Worm (Caenorhabditis elegans) whole organism, L4 larva: ENCODE measurements around the gene cav-2.

Experiments
- F26F4.8 ChIP-seq: fragments of 200-800 bp; sonication (Bioruptor generic); conservative IDR thresholded peaks from 2 replicates; pipeline ENCODE4 v1.3.6; 2022; ENCODE audit warnings: missing genetic modification characterization, missing compliant biosample characterization
- F37D6.2 ChIP-seq: sonication (generic microtip); optimal IDR thresholded peaks from 2 replicates; lab custom pipeline; 2016; ENCODE audit warnings: mild to moderate bottlenecking, missing genetic modification characterization, missing compliant biosample characterization
- F44E2.7 ChIP-seq: fragments of 200-800 bp; sonication (Bioruptor generic); IDR thresholded peaks from 2 replicates; pipeline ENCODE4 v2.1.2; 2022; ENCODE audit warnings: missing genetic modification characterization, missing compliant biosample characterization
- T20F7.1 ChIP-seq: fragments of 200-800 bp; sonication (Bioruptor generic); optimal IDR thresholded peaks from 2 replicates; lab custom pipeline; 2018; ENCODE audit warnings: mild to moderate bottlenecking, missing genetic modification characterization, missing compliant biosample characterization
- T26A8.4 ChIP-seq: fragments of 200-800 bp; sonication (Bioruptor generic); IDR thresholded peaks from 2 replicates; pipeline ENCODE4 v1.3.6; 2022; ENCODE audit warnings: missing genetic modification characterization, missing compliant biosample characterization
- ZK546.5 ChIP-seq, 2 experiments: sonication (generic microtip); optimal IDR thresholded peaks; 2 replicates each; lab custom pipeline; 2017; ENCODE audit warnings: missing biosample characterization in 2 of 2, missing genetic modification characterization in 2 of 2
- aha-1 ChIP-seq: fragments of 150-350 bp; peaks from one replicate; lab custom pipeline; 2014; ENCODE audit warnings: missing biosample characterization, missing genetic modification characterization
- aly-2 ChIP-seq: sonication (generic microtip); optimal IDR thresholded peaks from 2 replicates; lab custom pipeline; 2018; ENCODE audit warnings: missing biosample characterization, missing genetic modification characterization
- ama-1 ChIP-seq: fragments of 150-350 bp; optimal IDR thresholded peaks from 2 replicates; lab custom pipeline; 2014; ENCODE audit warnings: inconsistent platforms, mixed read lengths
- attf-4 ChIP-seq: sonication (generic microtip); optimal IDR thresholded peaks from 3 replicates; lab custom pipeline; 2017; ENCODE audit warnings: missing biosample characterization, missing genetic modification characterization
- ceh-28 ChIP-seq: fragments of 150-350 bp; optimal IDR thresholded peaks from 2 replicates; lab custom pipeline; 2014; ENCODE audit warnings: missing biosample characterization, missing genetic modification reagents, missing genetic modification characterization
- ceh-32 ChIP-seq: sonication (generic microtip); optimal IDR thresholded peaks from 2 replicates; lab custom pipeline; 2016; ENCODE audit warnings: mild to moderate bottlenecking, missing genetic modification characterization, missing compliant biosample characterization; ENCODE audit not compliant: poor library complexity
- daf-16 ChIP-seq, 3 experiments: sonication (generic microtip); optimal IDR thresholded peaks; 2 replicates each; lab custom pipeline; 2016 to 2017; ENCODE audit warnings: missing genetic modification characterization in 3 of 3, missing genetic modification reagents in 3 of 3, mild to moderate bottlenecking in 2 of 3, missing compliant biosample characterization in 2 of 3, missing biosample characterization in 1 of 3, moderate library complexity in 1 of 3
- daf-8 ChIP-seq: fragments of 200-800 bp; sonication (Bioruptor generic); IDR thresholded peaks from 2 replicates; pipeline ENCODE4 v1.3.6; 2022; ENCODE audit warnings: missing genetic modification characterization, missing compliant biosample characterization
- dmd-9 ChIP-seq: fragments of 200-800 bp; sonication (Bioruptor generic); IDR thresholded peaks from 2 replicates; pipeline ENCODE4 v1.3.6; 2022; ENCODE audit warnings: missing genetic modification reagents, missing genetic modification characterization, missing compliant biosample characterization
- dve-1 ChIP-seq: sonication (generic microtip); optimal IDR thresholded peaks from 2 replicates; lab custom pipeline; 2017; ENCODE audit warnings: antibody characterized with exemption, mild to moderate bottlenecking, missing genetic modification characterization, missing compliant biosample characterization; ENCODE audit not compliant: insufficient read depth
- egl-27 ChIP-seq: sonication (generic microtip); optimal IDR thresholded peaks from 3 replicates; lab custom pipeline; 2017; ENCODE audit warnings: missing biosample characterization, missing genetic modification reagents, missing genetic modification characterization
- fos-1 ChIP-seq: fragments of 150-350 bp; optimal IDR thresholded peaks from 2 replicates; lab custom pipeline; 2014; ENCODE audit warnings: missing biosample characterization, missing genetic modification characterization
- hif-1 ChIP-seq, 2 experiments: sonication (generic microtip); optimal IDR thresholded peaks; 2 replicates each; lab custom pipeline; 2016 to 2017; ENCODE audit warnings: missing compliant biosample characterization in 2 of 2, missing genetic modification characterization in 2 of 2, missing genetic modification reagents in 2 of 2, missing genotype in 2 of 2, mild to moderate bottlenecking in 1 of 2
- hlh-11 ChIP-seq: fragments of 200-800 bp; sonication (Bioruptor generic); optimal IDR thresholded peaks from 2 replicates; lab custom pipeline; 2018; ENCODE audit warnings: mild to moderate bottlenecking, missing genetic modification characterization, missing compliant biosample characterization
- hmg-1.1 ChIP-seq: fragments of 200-800 bp; sonication (Bioruptor generic); IDR thresholded peaks from 2 replicates; pipeline ENCODE4 v1.3.6; 2022; ENCODE audit warnings: missing genetic modification reagents, missing genetic modification characterization, missing compliant biosample characterization
- jun-1 ChIP-seq: fragments of 150-350 bp; optimal IDR thresholded peaks from 2 replicates; lab custom pipeline; 2014; ENCODE audit warnings: missing biosample characterization, missing genetic modification reagents, missing genetic modification characterization
- lim-7 ChIP-seq: fragments of 200-800 bp; sonication (Bioruptor generic); IDR thresholded peaks from 2 replicates; pipeline ENCODE4 v1.3.6; 2022; ENCODE audit warnings: missing genetic modification characterization, missing compliant biosample characterization
- lin-15B ChIP-seq: fragments of 150-350 bp; sonication (generic microtip); optimal IDR thresholded peaks from 3 replicates; lab custom pipeline; 2014; ENCODE audit warnings: missing biosample characterization, missing genetic modification characterization
- lin-29 ChIP-seq: fragments of 200-800 bp; sonication (Bioruptor generic); IDR thresholded peaks from 2 replicates; pipeline ENCODE4 v1.3.6; 2022; ENCODE audit warnings: missing genetic modification reagents, missing genetic modification characterization, missing compliant biosample characterization
- lin-38 ChIP-seq: fragments of 200-800 bp; sonication (Bioruptor generic); IDR thresholded peaks from 2 replicates; pipeline ENCODE4 v1.3.6; 2022; ENCODE audit warnings: missing genetic modification reagents, missing genetic modification characterization, missing compliant biosample characterization
- lir-3 ChIP-seq: sonication (generic microtip); optimal IDR thresholded peaks from 2 replicates; lab custom pipeline; 2016; ENCODE audit warnings: mild to moderate bottlenecking, missing genetic modification characterization, missing compliant biosample characterization
- madf-9 ChIP-seq: fragments of 200-800 bp; sonication (Bioruptor generic); conservative IDR thresholded peaks from 2 replicates; pipeline ENCODE4 v1.3.6; 2022; ENCODE audit warnings: missing genetic modification reagents, missing genetic modification characterization, missing compliant biosample characterization
- mdl-1 ChIP-seq, 2 experiments: fragments of 150-350 bp in 1 of 2; sonication (generic microtip) in 1 of 2; optimal IDR thresholded peaks; 2 replicates each; lab custom pipeline; 2014 to 2017; ENCODE audit warnings: missing biosample characterization in 2 of 2, missing genetic modification characterization in 2 of 2
- mep-1 ChIP-seq: fragments of 150-350 bp; sonication (generic microtip); optimal IDR thresholded peaks from 3 replicates; lab custom pipeline; 2014; ENCODE audit warnings: missing biosample characterization, missing genetic modification characterization
- mxl-2 ChIP-seq: fragments of 200-800 bp; sonication (Bioruptor generic); conservative IDR thresholded peaks from 2 replicates; pipeline ENCODE4 v1.3.6; 2022; ENCODE audit warnings: missing genetic modification reagents, missing genetic modification characterization, missing compliant biosample characterization
- mxl-3 ChIP-seq: fragments of 200-800 bp; sonication (Bioruptor generic); optimal IDR thresholded peaks from 2 replicates; lab custom pipeline; 2018; ENCODE audit warnings: mild to moderate bottlenecking, missing genetic modification characterization, missing compliant biosample characterization
- nhr-102 ChIP-seq: sonication (generic microtip); optimal IDR thresholded peaks from 2 replicates; lab custom pipeline; 2016; ENCODE audit warnings: mild to moderate bottlenecking, missing genetic modification characterization, moderate library complexity, missing compliant biosample characterization
- nhr-111 ChIP-seq: fragments of 200-800 bp; sonication (Bioruptor generic); optimal IDR thresholded peaks from 2 replicates; lab custom pipeline; 2018; ENCODE audit warnings: mild to moderate bottlenecking, missing genetic modification characterization, missing compliant biosample characterization
- nhr-28 ChIP-seq: fragments of 150-350 bp; optimal IDR thresholded peaks from 2 replicates; lab custom pipeline; 2014; ENCODE audit warnings: missing biosample characterization, missing genetic modification characterization
- nhr-6 ChIP-seq: fragments of 150-350 bp; optimal IDR thresholded peaks from 2 replicates; lab custom pipeline; 2014; ENCODE audit warnings: missing biosample characterization, missing genetic modification characterization
- nhr-76 ChIP-seq: fragments of 150-350 bp; optimal IDR thresholded peaks from 2 replicates; lab custom pipeline; 2014; ENCODE audit warnings: missing biosample characterization, missing genetic modification characterization
- php-3 ChIP-seq: fragments of 200-800 bp; sonication (Bioruptor generic); IDR thresholded peaks from 2 replicates; pipeline ENCODE4 v1.3.6; 2022; ENCODE audit warnings: missing genetic modification reagents, missing genetic modification characterization, missing compliant biosample characterization
- pqm-1 ChIP-seq: sonication (generic microtip); optimal IDR thresholded peaks from 2 replicates; lab custom pipeline; 2017; ENCODE audit warnings: missing biosample characterization, missing genetic modification characterization
- rbr-2 ChIP-seq: sonication (generic microtip); optimal IDR thresholded peaks from 2 replicates; lab custom pipeline; 2016; ENCODE audit warnings: missing genotype, missing genetic modification characterization, missing compliant biosample characterization
- saeg-2 ChIP-seq: fragments of 200-800 bp; sonication (Bioruptor generic); IDR thresholded peaks from 2 replicates; pipeline ENCODE4 v1.3.6; 2022; ENCODE audit warnings: missing genetic modification reagents, missing genetic modification characterization, missing compliant biosample characterization
- snpc-1.2 ChIP-seq: fragments of 200-800 bp; sonication (Bioruptor generic); IDR thresholded peaks from 2 replicates; pipeline ENCODE4 v1.3.6; 2022; ENCODE audit warnings: missing genetic modification reagents, missing genetic modification characterization, missing compliant biosample characterization
- unc-130 ChIP-seq: sonication (generic microtip); optimal IDR thresholded peaks from 2 replicates; lab custom pipeline; 2016; ENCODE audit warnings: missing genetic modification reagents, missing genetic modification characterization, missing compliant biosample characterization
- zag-1 ChIP-seq: fragments of 150-350 bp; optimal IDR thresholded peaks from 2 replicates; lab custom pipeline; 2014; ENCODE audit warnings: missing biosample characterization, missing genetic modification characterization
- zfp-2 ChIP-seq: sonication (generic microtip); optimal IDR thresholded peaks from 2 replicates; lab custom pipeline; 2016; ENCODE audit warnings: mild to moderate bottlenecking, missing genetic modification characterization, missing compliant biosample characterization
- zfp-3 ChIP-seq: fragments of 200-800 bp; sonication (Bioruptor generic); conservative IDR thresholded peaks from 2 replicates; pipeline ENCODE4 v1.3.6; 2022; ENCODE audit warnings: missing genetic modification reagents, missing genetic modification characterization, missing compliant biosample characterization

The cav-2 gene

ce11 chrV:13571714-13572258, 14.9 kb downstream of the cav-2 start, which contains the start of gene C50B8.4 (continued):
- TF ChIP-seq saeg-2 (no peak), mep-1 (tag; lab: Kevin White, UChicago) (no peak), daf-16 (GFP tag; optimal IDR thresholded peaks at IDR 0.05; lab: Kevin White, UChicago) (no peak), daf-16 (tag; optimal IDR thresholded peaks at IDR 0.05; lab: Kevin White, UChicago) (peak; percentile 84), mxl-3 (GFP tag; lab: Kevin White, UChicago) (peak; percentile 40), hif-1 (tag; optimal IDR thresholded peaks at IDR 0.05; lab: Kevin White, UChicago) (no peak), unc-130 (GFP tag; lab: Kevin White, UChicago) (no peak)

- TF ChIP-seq madf-9 (GFP tag; lab: Robert Waterston, UW): 0 out of 2 replicates have a peak, but pooled peaks have one; percentile 28
- no peak for TF ChIP-seq F26F4.8 (GFP tag; lab: Robert Waterston, UW)
- peak; percentile 10 for TF ChIP-seq nhr-6 (tag; lab: Kevin White, UChicago)
- TF ChIP-seq rbr-2 (tag; lab: Kevin White, UChicago): no peak
- TF ChIP-seq zfp-3 (GFP tag; lab: Robert Waterston, UW): no peak
- no peak for TF ChIP-seq nhr-102 (tag; lab: Kevin White, UChicago)
- TF ChIP-seq snpc-1.2 (GFP tag; lab: Robert Waterston, UW): no peak
- TF ChIP-seq lin-15B (tag; lab: Kevin White, UChicago): no peak
These were observed 19.0 kb downstream of the cav-2 start for ce11 chrV:13575866-13576265.

- TF ChIP-seq zfp-3 (GFP tag; lab: Robert Waterston, UW) (no peak), lim-7 (GFP tag; lab: Robert Waterston, UW) (no peak), ceh-32 (tag; lab: Kevin White, UChicago) (no peak), F37D6.2 (tag; lab: Kevin White, UChicago) (no peak), nhr-6 (tag; lab: Kevin White, UChicago) (peak; percentile 36), aly-2 (tag; lab: Kevin White, UChicago) (no peak), daf-8 (GFP tag; lab: Robert Waterston, UW) (no peak), hlh-11 (peak; percentile 34), zag-1 (no peak), F44E2.7 (GFP tag; lab: Robert Waterston, UW) (no peak), egl-27 (tag; lab: Kevin White, UChicago) (no peak), jun-1 (tag; lab: Kevin White, UChicago) (no peak), dve-1 (tag; lab: Kevin White, UChicago) (peak; percentile 40), fos-1 (tag; lab: Kevin White, UChicago) (no peak), rbr-2 (tag; lab: Kevin White, UChicago) (no peak), lir-3 (tag; lab: Kevin White, UChicago) (no peak), mdl-1 (tag; optimal IDR thresholded peaks at IDR 0.05; lab: Kevin White, UChicago) (no peak), lin-15B (tag; lab: Kevin White, UChicago) (no peak), php-3 (GFP tag; lab: Robert Waterston, UW) (no peak), attf-4 (tag; lab: Kevin White, UChicago) (no peak), nhr-28 (tag; lab: Kevin White, UChicago) (peak; percentile 52), nhr-111 (GFP tag; lab: Kevin White, UChicago) (no peak), pqm-1 (peak; percentile 66), mxl-2 (GFP tag; lab: Robert Waterston, UW) (no peak), ama-1 (lab: Kevin White, UChicago) (no peak), snpc-1.2 (GFP tag; lab: Robert Waterston, UW) (no peak), lin-38 (no peak), aha-1 (tag; lab: Kevin White, UChicago) (peak; percentile 0), saeg-2 (no peak), lin-29 (GFP tag; lab: Robert Waterston, UW) (no peak), nhr-76 (tag; lab: Kevin White, UChicago) (no peak), unc-130 (GFP tag; lab: Kevin White, UChicago) (no peak), zfp-2 (tag; lab: Kevin White, UChicago) (no peak), dmd-9 (GFP tag; lab: Robert Waterston, UW) (no peak), T20F7.1 (GFP tag; lab: Kevin White, UChicago) (no peak), ceh-28 (tag; lab: Kevin White, UChicago) (no peak), T26A8.4 (GFP tag; lab: Robert Waterston, UW) (no peak), hmg-1.1 (GFP tag; lab: Robert Waterston, UW) (no peak), mxl-3 (GFP tag; lab: Kevin White, UChicago) (no peak), ZK546.5 (tag; optimal IDR thresholded peaks at IDR 0.05; lab: Kevin White, UChicago) (no peak)
These were observed 19.9 kb downstream of the cav-2 start for ce11 chrV:13576828-13577227.
